Fruit fly (Drosophila melanogaster) ovary, adult (tissue): ENCODE results near the gene CG46339.

Source experiments
- CG17801 ChIP-seq: fragments of 200-800 bp; optimal IDR thresholded peaks from 2 replicates; lab custom pipeline; 2019; ENCODE audit warnings: missing biosample characterization, mild to moderate bottlenecking, missing genetic modification characterization, moderate library complexity; ENCODE audit not compliant: partially characterized antibody

CG46339 gene

dm6 chr3R:26987455-26987854 is 71.9 kb downstream of the CG46339 start:
- peak; percentile 19 for TF ChIP-seq CG17801

DNA sequence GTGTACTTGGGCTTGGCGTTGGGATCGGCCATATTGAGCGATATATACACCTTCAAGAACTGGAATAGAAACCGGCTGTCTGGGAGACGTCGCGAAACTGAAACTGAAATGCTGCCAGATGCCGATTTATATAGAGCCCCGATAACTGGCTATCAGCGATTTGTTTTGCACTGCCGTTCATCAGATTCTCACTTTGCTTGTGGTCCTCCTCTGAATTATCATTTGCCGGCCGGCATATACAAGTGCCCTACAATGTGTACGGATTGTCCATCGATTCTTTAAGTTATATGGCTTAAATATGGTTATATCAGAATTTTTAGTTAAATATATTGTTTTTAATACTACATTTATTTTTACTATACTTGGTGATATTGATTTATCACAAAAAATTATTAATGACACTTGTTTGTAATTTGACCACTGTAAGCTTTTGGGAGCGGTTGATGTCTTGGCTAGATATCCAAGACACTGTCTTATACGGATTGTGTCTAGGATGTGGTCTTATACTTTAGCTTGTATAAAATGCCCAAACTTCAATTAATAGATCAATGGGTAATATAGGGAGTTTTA is 72.9 kb downstream of the CG46339 start, which contains the start of gene CG31075:
Gene CG31075 (minus strand): TSS at position 106 of the 570 bp plus-strand sequence.
- TF ChIP-seq CG17801: peak; percentile 75

DNA sequence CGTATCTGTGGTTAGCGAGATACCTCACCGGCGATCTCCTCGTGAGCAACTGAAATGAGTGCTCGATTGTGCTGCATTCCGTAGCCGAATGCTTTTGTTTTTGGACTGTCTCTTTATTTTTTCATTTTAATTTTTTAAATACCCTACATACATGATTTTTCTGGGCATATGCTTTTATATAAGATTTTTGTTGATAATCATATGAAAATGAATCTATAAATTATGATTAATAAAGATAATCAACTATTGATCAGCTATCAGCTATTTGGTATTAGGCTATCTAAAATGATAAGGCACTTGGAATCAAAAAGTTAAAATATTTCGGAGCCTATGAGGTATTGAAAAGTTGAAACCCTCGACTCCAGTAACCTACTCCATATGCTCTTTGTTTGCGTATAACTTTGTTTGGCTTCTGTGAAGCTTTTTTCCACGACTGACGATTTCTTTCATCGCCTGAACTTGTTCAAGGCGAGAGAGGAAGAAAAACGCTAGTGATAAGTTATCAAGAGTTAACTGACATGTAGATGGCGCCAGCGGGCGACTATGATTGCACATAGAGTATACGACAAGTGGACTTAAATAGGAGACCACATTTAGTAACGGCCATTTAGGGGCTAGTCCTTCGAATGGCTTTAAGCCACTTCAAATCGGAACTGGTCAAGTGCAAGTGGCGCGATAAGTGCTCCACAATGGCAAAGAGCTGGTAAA is 74.4 kb downstream of the CG46339 start, which contains the start of gene CG31076:
Gene CG31076 (minus strand): TSS at position 51 of the 708 bp plus-strand sequence.
- no peak for TF ChIP-seq CG17801

- no peak for TF ChIP-seq CG17801
Observed at dm6 chr3R:26994532-26994931, 79.0 kb downstream of the CG46339 start, which contains the start of gene TwdlC. TwdlC (plus strand) TSS chr3R:26994832.
